Fruit fly (Drosophila melanogaster) whole organism, embryonic: ENCODE results near the gene CG44044.

Source experiments
- Aef1 ChIP-seq: fragments of 200-800 bp; sonication (Bioruptor generic); IDR thresholded peaks from 3 replicates; pipeline ENCODE4 v1.3.6; 2022; ENCODE audit warnings: missing biosample characterization, missing genetic modification characterization
- B-H2 ChIP-seq: fragments of 200-800 bp; sonication (Bioruptor generic); optimal IDR thresholded peaks from 2 replicates; lab custom pipeline; 2018; ENCODE audit warnings: missing biosample characterization, mild to moderate bottlenecking, missing genetic modification characterization
- BEAF-32 ChIP-seq: fragments of 200-800 bp; sonication (Bioruptor generic); optimal IDR thresholded peaks from 3 replicates; lab custom pipeline; 2017; ENCODE audit warnings: missing biosample characterization, missing genetic modification characterization, mild to moderate bottlenecking, moderate library complexity, missing genetic modification reagents
- Blimp-1 ChIP-seq: fragments of 200-800 bp; sonication (Bioruptor generic); optimal IDR thresholded peaks from 3 replicates; lab custom pipeline; 2018; ENCODE audit warnings: missing biosample characterization, missing genetic modification characterization, mild to moderate bottlenecking, moderate library complexity, missing genetic modification reagents
- CG10209 ChIP-seq: fragments of 200-800 bp; sonication (Bioruptor generic); optimal IDR thresholded peaks from 3 replicates; lab custom pipeline; 2017; ENCODE audit warnings: missing biosample characterization, mild to moderate bottlenecking, missing genetic modification characterization, missing genetic modification reagents
- CG12299 ChIP-seq: fragments of 200-800 bp; sonication (Bioruptor generic); optimal IDR thresholded peaks from 2 replicates; lab custom pipeline; 2018; ENCODE audit warnings: missing biosample characterization, mild to moderate bottlenecking, missing genetic modification characterization
- CG13424 ChIP-seq: fragments of 200-800 bp; sonication (Bioruptor generic); optimal IDR thresholded peaks from 2 replicates; lab custom pipeline; 2019; ENCODE audit warnings: missing biosample characterization, mild to moderate bottlenecking, missing genetic modification characterization, moderate library complexity
- CG13894 ChIP-seq: fragments of 200-800 bp; sonication (Bioruptor generic); optimal IDR thresholded peaks from 3 replicates; lab custom pipeline; 2018; ENCODE audit warnings: missing biosample characterization, mild to moderate bottlenecking, missing genetic modification characterization, moderate library complexity
- CG14014 ChIP-seq: fragments of 200-800 bp; sonication (Bioruptor generic); IDR thresholded peaks from 2 replicates; pipeline ENCODE4 v1.3.6; 2022; ENCODE audit warnings: missing biosample characterization, missing genetic modification characterization
- CG17361 ChIP-seq: fragments of 200-800 bp; sonication (Bioruptor generic); IDR thresholded peaks from 3 replicates; pipeline ENCODE4 v1.3.6; 2022; ENCODE audit warnings: missing biosample characterization, missing genetic modification characterization
- CG2199 ChIP-seq: fragments of 200-800 bp; sonication (Bioruptor generic); IDR thresholded peaks from 3 replicates; pipeline ENCODE4 v1.3.6; 2022; ENCODE audit warnings: missing biosample characterization, missing genetic modification characterization
- CG2712 ChIP-seq: fragments of 200-800 bp; optimal IDR thresholded peaks from 3 replicates; lab custom pipeline; 2019; ENCODE audit warnings: missing biosample characterization, mild to moderate bottlenecking, missing genetic modification characterization, moderate library complexity
- CG3407 ChIP-seq: fragments of 200-800 bp; sonication (Bioruptor generic); optimal IDR thresholded peaks from 2 replicates; lab custom pipeline; 2018; ENCODE audit warnings: missing biosample characterization, mild to moderate bottlenecking, missing genetic modification characterization
- CG4854 ChIP-seq: fragments of 200-800 bp; sonication (Bioruptor generic); optimal IDR thresholded peaks from 2 replicates; lab custom pipeline; 2016; ENCODE audit warnings: missing biosample characterization, missing genetic modification characterization, inconsistent platforms
- CG5953 ChIP-seq: fragments of 200-800 bp; sonication (Bioruptor generic); IDR thresholded peaks from 2 replicates; pipeline ENCODE4 v1.3.6; 2022; ENCODE audit warnings: missing biosample characterization, missing genetic modification characterization
- CoRest ChIP-seq: fragments of 200-800 bp; sonication (Bioruptor generic); optimal IDR thresholded peaks from 3 replicates; lab custom pipeline; 2018; ENCODE audit warnings: missing biosample characterization, mild to moderate bottlenecking, missing genetic modification characterization, moderate library complexity
- Deaf1 ChIP-seq: fragments of 200-800 bp; optimal IDR thresholded peaks from 3 replicates; lab custom pipeline; 2019; ENCODE audit warnings: missing biosample characterization, mild to moderate bottlenecking, missing genetic modification characterization, moderate library complexity
- Dp ChIP-seq: fragments of 200-800 bp; sonication (Bioruptor generic); optimal IDR thresholded peaks from 2 replicates; lab custom pipeline; 2018; ENCODE audit warnings: missing biosample characterization, mild to moderate bottlenecking, missing genetic modification characterization, moderate library complexity
- HLH54F ChIP-seq: fragments of 200-800 bp; sonication (Bioruptor generic); optimal IDR thresholded peaks from 3 replicates; lab custom pipeline; 2016; ENCODE audit warnings: missing biosample characterization, missing genetic modification characterization
- Hmr ChIP-seq: fragments of 200-800 bp; sonication (Bioruptor generic); optimal IDR thresholded peaks from 3 replicates; lab custom pipeline; 2017; ENCODE audit warnings: mild to moderate bottlenecking, missing biosample characterization, missing genetic modification reagents, missing genetic modification characterization
- Kr ChIP-seq: fragments of 200-800 bp; sonication (Bioruptor generic); optimal IDR thresholded peaks from 2 replicates; lab custom pipeline; 2017; ENCODE audit warnings: missing biosample characterization, mild to moderate bottlenecking, missing genetic modification characterization
- Lhr ChIP-seq: fragments of 200-800 bp; sonication (Bioruptor generic); optimal IDR thresholded peaks from 3 replicates; lab custom pipeline; 2017; ENCODE audit warnings: mild to moderate bottlenecking, missing biosample characterization, missing genetic modification reagents, missing genetic modification characterization
- Lpt ChIP-seq: fragments of >200 bp; optimal IDR thresholded peaks from 2 replicates; lab custom pipeline; 2018; ENCODE audit warnings: missing biosample characterization, missing genetic modification characterization
- Myb ChIP-seq: fragments of 200-800 bp; sonication (Bioruptor generic); optimal IDR thresholded peaks from 2 replicates; lab custom pipeline; 2016; ENCODE audit warnings: missing biosample characterization, missing genetic modification characterization
- Nf-YA ChIP-seq: fragments of 200-800 bp; sonication (Bioruptor generic); IDR thresholded peaks from 2 replicates; pipeline ENCODE4 v1.3.6; 2022; ENCODE audit warnings: missing biosample characterization, missing genetic modification characterization
- PHDP ChIP-seq: fragments of 200-800 bp; sonication (Bioruptor generic); optimal IDR thresholded peaks from 3 replicates; lab custom pipeline; 2018; ENCODE audit warnings: missing biosample characterization, mild to moderate bottlenecking, missing genetic modification characterization, moderate library complexity
- Pdp1 ChIP-seq, 2 experiments: fragments of 200-800 bp; sonication (Bioruptor generic); optimal IDR thresholded peaks; 3 replicates each; lab custom pipeline; 2016; ENCODE audit warnings: missing biosample characterization in 2 of 2, missing genetic modification characterization in 2 of 2, mild to moderate bottlenecking in 1 of 2, moderate library complexity in 1 of 2
- amos ChIP-seq: fragments of 200-800 bp; sonication (Bioruptor generic); IDR thresholded peaks from 2 replicates; pipeline ENCODE4 v1.3.6; 2022; ENCODE audit warnings: missing biosample characterization, missing genetic modification characterization; ENCODE audit not compliant: partially characterized antibody
- ap ChIP-seq: fragments of 200-800 bp; sonication (Bioruptor generic); IDR thresholded peaks from 2 replicates; pipeline ENCODE4 v1.3.6; 2022; ENCODE audit warnings: missing biosample characterization, missing genetic modification characterization
- cg ChIP-seq: fragments of 200-800 bp; sonication (Bioruptor generic); optimal IDR thresholded peaks from 3 replicates; lab custom pipeline; 2019; ENCODE audit warnings: missing biosample characterization, mild to moderate bottlenecking, missing genetic modification characterization, moderate library complexity
- chinmo ChIP-seq: fragments of 200-800 bp; sonication (Bioruptor generic); IDR thresholded peaks from 4 replicates; pipeline ENCODE4 v1.3.6; 2022; ENCODE audit warnings: missing biosample characterization, missing genetic modification characterization; ENCODE audit not compliant: partially characterized antibody
- ci ChIP-seq: fragments of 200-800 bp; sonication (Bioruptor generic); IDR thresholded peaks from 3 replicates; pipeline ENCODE4 v1.3.6; 2022; ENCODE audit warnings: missing biosample characterization, missing genetic modification characterization
- crp ChIP-seq, 2 experiments: fragments of 200-800 bp; sonication (Bioruptor generic); optimal IDR thresholded peaks; 2 replicates in 1 of 2; 3 replicates in 1 of 2; lab custom pipeline; 2017; ENCODE audit warnings: missing biosample characterization in 2 of 2, missing genetic modification characterization in 2 of 2, mild to moderate bottlenecking in 1 of 2, moderate library complexity in 1 of 2
- exex ChIP-seq: fragments of 200-800 bp; sonication (Bioruptor generic); optimal IDR thresholded peaks from 4 replicates; lab custom pipeline; 2018; ENCODE audit warnings: missing biosample characterization, mild to moderate bottlenecking, missing genetic modification characterization, moderate library complexity
- fd96Cb ChIP-seq: fragments of 200-800 bp; sonication (Bioruptor generic); optimal IDR thresholded peaks from 2 replicates; lab custom pipeline; 2018; ENCODE audit warnings: missing biosample characterization, mild to moderate bottlenecking, missing genetic modification characterization, moderate library complexity
- grn ChIP-seq: fragments of 200-800 bp; sonication (Bioruptor generic); optimal IDR thresholded peaks from 3 replicates; lab custom pipeline; 2017; ENCODE audit warnings: missing biosample characterization, missing genetic modification characterization
- gsb ChIP-seq: fragments of 200-800 bp; sonication (Bioruptor generic); IDR thresholded peaks from 2 replicates; pipeline ENCODE4 v1.3.6; 2022; ENCODE audit warnings: missing biosample characterization, missing genetic modification characterization
- lbe ChIP-seq: fragments of 200-800 bp; sonication (Bioruptor generic); optimal IDR thresholded peaks from 2 replicates; lab custom pipeline; 2016; ENCODE audit warnings: missing biosample characterization, mild to moderate bottlenecking, missing genetic modification characterization
- maf-S ChIP-seq: fragments of 200-800 bp; sonication (Bioruptor generic); optimal IDR thresholded peaks from 2 replicates; lab custom pipeline; 2016; ENCODE audit warnings: missing biosample characterization, missing genetic modification characterization
- mld ChIP-seq: fragments of 200-800 bp; sonication (Bioruptor generic); IDR thresholded peaks from 3 replicates; pipeline ENCODE4 v1.3.6; 2022; ENCODE audit warnings: missing biosample characterization, missing genetic modification characterization; ENCODE audit not compliant: partially characterized antibody
- nmo ChIP-seq: fragments of 200-800 bp; sonication (Bioruptor generic); optimal IDR thresholded peaks from 2 replicates; lab custom pipeline; 2018; ENCODE audit warnings: missing biosample characterization, mild to moderate bottlenecking, missing genetic modification characterization, moderate library complexity
- nom ChIP-seq: fragments of 200-800 bp; sonication (Bioruptor generic); optimal IDR thresholded peaks from 2 replicates; lab custom pipeline; 2017; ENCODE audit warnings: missing biosample characterization, missing genetic modification characterization, mild to moderate bottlenecking, moderate library complexity, missing genetic modification reagents
- p53 ChIP-seq: fragments of 200-800 bp; sonication (Bioruptor generic); optimal IDR thresholded peaks from 2 replicates; lab custom pipeline; 2016; ENCODE audit warnings: missing biosample characterization, missing genetic modification characterization
- pzg ChIP-seq: fragments of 200-800 bp; sonication (Bioruptor generic); optimal IDR thresholded peaks from 3 replicates; lab custom pipeline; 2018; ENCODE audit warnings: missing biosample characterization, mild to moderate bottlenecking, missing genetic modification characterization, moderate library complexity
- row ChIP-seq: fragments of 200-800 bp; sonication (Bioruptor generic); IDR thresholded peaks from 3 replicates; pipeline ENCODE4 v1.3.6; 2022; ENCODE audit warnings: missing biosample characterization, missing genetic modification characterization
- sens ChIP-seq: fragments of 200-800 bp; sonication (Bioruptor generic); peaks from one replicate; lab custom pipeline; 2016; ENCODE audit warnings: missing biosample characterization, missing genetic modification characterization
- wdn ChIP-seq: fragments of 200-800 bp; sonication (Bioruptor generic); IDR thresholded peaks from 2 replicates; pipeline ENCODE4 v1.3.6; 2022; ENCODE audit warnings: missing biosample characterization, missing genetic modification characterization
- wek ChIP-seq: fragments of 200-800 bp; sonication (Bioruptor generic); optimal IDR thresholded peaks from 3 replicates; lab custom pipeline; 2018; ENCODE audit warnings: missing biosample characterization, mild to moderate bottlenecking, missing genetic modification characterization, moderate library complexity
- zfh2 ChIP-seq: fragments of 200-800 bp; sonication (Bioruptor generic); optimal IDR thresholded peaks from 2 replicates; lab custom pipeline; 2016; ENCODE audit warnings: missing biosample characterization, missing genetic modification characterization

The CG44044 gene

dm6 chr3R:16337863-16338262, 16.2 kb downstream of the CG44044 start:
- no peak for TF ChIP-seq zfh2
- peak; percentile 41 for TF ChIP-seq sens (GFP tag; lab: Kevin White, UChicago)
- TF ChIP-seq crp (GFP tag; optimal IDR thresholded peaks at IDR 0.05; lab: Kevin White, UChicago): no peak
- peak in 1 of 2 experiments; percentile 20 for TF ChIP-seq Pdp1 (GFP tag; optimal IDR thresholded peaks at IDR 0.05; lab: Kevin White, UChicago)
- no peak for TF ChIP-seq chinmo (GFP tag; lab: Robert Waterston, UW)
- TF ChIP-seq CG13894 (tag; lab: Kevin White, UChicago): peak; percentile 63
- no peak for TF ChIP-seq Blimp-1 (GFP tag; lab: Kevin White, UChicago)
- no peak for TF ChIP-seq cg (GFP tag; lab: Kevin White, UChicago)
- TF ChIP-seq grn (GFP tag; lab: Kevin White, UChicago): peak; percentile 58
- TF ChIP-seq mld (GFP tag; lab: Robert Waterston, UW): no peak
- TF ChIP-seq CG13424 (tag; lab: Kevin White, UChicago): no peak
- no peak for TF ChIP-seq gsb (GFP tag; lab: Robert Waterston, UW)
- peak; percentile 86 for TF ChIP-seq exex (tag; lab: Kevin White, UChicago)
- no peak for TF ChIP-seq Lpt (GFP tag; lab: Kevin White, UChicago)
- no peak for TF ChIP-seq Kr (GFP tag; lab: Kevin White, UChicago)
- no peak for TF ChIP-seq Deaf1 (tag; lab: Kevin White, UChicago)
- TF ChIP-seq, all 482 proteins: peak for 5

- TF ChIP-seq Myb (peak; percentile 54), BEAF-32 (GFP tag; lab: Kevin White, UChicago) (peak; percentile 49), wek (GFP tag; lab: Kevin White, UChicago) (no peak), Hmr (GFP tag; lab: Kevin White, UChicago) (peak; percentile 16), CG4854 (GFP tag; lab: Kevin White, UChicago) (no peak), pzg (GFP tag; lab: Kevin White, UChicago) (peak; percentile 98), row (GFP tag; lab: Robert Waterston, UW) (peak; percentile 30; the same call in 1 of the 3 replicates), CG12299 (tag; lab: Kevin White, UChicago) (no peak), CoRest (tag; lab: Kevin White, UChicago) (peak; percentile 9), ci (GFP tag; lab: Robert Waterston, UW) (0 out of 3 replicates have a peak, but pooled peaks have one; percentile 22), nmo (peak; percentile 20), maf-S (GFP tag; lab: Kevin White, UChicago) (peak; percentile 9), CG17361 (GFP tag; lab: Robert Waterston, UW) (peak; percentile 18; the same call in 1 of the 3 replicates), Lhr (peak; percentile 78), CG5953 (GFP tag; lab: Robert Waterston, UW) (no peak), fd96Cb (tag; lab: Kevin White, UChicago) (no peak), Aef1 (GFP tag; lab: Robert Waterston, UW) (peak; percentile 76), CG2199 (GFP tag; lab: Robert Waterston, UW) (peak; percentile 47; the same call in 2 of the 3 replicates), HLH54F (GFP tag; lab: Kevin White, UChicago) (no peak), CG2712 (tag; lab: Kevin White, UChicago) (peak; percentile 51), Nf-YA (GFP tag; lab: Robert Waterston, UW) (peak; percentile 38; the same call in 1 of the 2 replicates), CG3407 (GFP tag; lab: Kevin White, UChicago) (no peak), amos (GFP tag; lab: Robert Waterston, UW) (peak; percentile 49), PHDP (tag; lab: Kevin White, UChicago) (no peak), lbe (peak; percentile 29), wdn (GFP tag; lab: Robert Waterston, UW) (no peak), p53 (GFP tag; lab: Kevin White, UChicago) (peak; percentile 12), CG14014 (GFP tag; lab: Robert Waterston, UW) (no peak), ap (no peak), nom (GFP tag; lab: Kevin White, UChicago) (peak; percentile 50), B-H2 (GFP tag; lab: Kevin White, UChicago) (peak; percentile 23), sens (GFP tag; lab: Kevin White, UChicago) (peak; percentile 63), CG10209 (GFP tag; lab: Kevin White, UChicago) (no peak), Dp (peak; percentile 97)
These were observed 16.7 kb downstream of the CG44044 start for dm6 chr3R:16338342-16338741.
